Fruit fly (Drosophila melanogaster) whole organism, pupa: ENCODE data around the gene Surf1.

Source experiments
- CG32121 ChIP-seq: fragments of 200-800 bp; sonication (Bioruptor generic); IDR thresholded peaks from 2 replicates; pipeline ENCODE4 v1.3.6; 2022; ENCODE audit warnings: missing biosample characterization, missing genetic modification characterization
- CG4496 ChIP-seq: fragments of 200-800 bp; sonication (Bioruptor generic); IDR thresholded peaks from 3 replicates; pipeline ENCODE4 v1.3.6; 2022; ENCODE audit warnings: missing biosample characterization, missing genetic modification characterization
- gl ChIP-seq: fragments of 200-800 bp; sonication (Bioruptor generic); optimal IDR thresholded peaks from 2 replicates; lab custom pipeline; 2018; ENCODE audit warnings: missing biosample characterization, mild to moderate bottlenecking, missing genetic modification characterization

dm6 chr3L:6942103-6942830 lies 15.9 kb upstream of the Surf1 start:
- no peak for TF ChIP-seq CG32121 (GFP tag; lab: Robert Waterston, UW)
- TF ChIP-seq CG4496 (GFP tag; lab: Robert Waterston, UW): no peak
- TF ChIP-seq gl (tag; lab: Kevin White, UChicago): no peak
